Worm (Caenorhabditis elegans): ENCODE measurements around the gene picd-1.
A peak's percentile ranks its signal among the peaks of the same experiment; 100 is the strongest.

Gene picd-1

DNA sequence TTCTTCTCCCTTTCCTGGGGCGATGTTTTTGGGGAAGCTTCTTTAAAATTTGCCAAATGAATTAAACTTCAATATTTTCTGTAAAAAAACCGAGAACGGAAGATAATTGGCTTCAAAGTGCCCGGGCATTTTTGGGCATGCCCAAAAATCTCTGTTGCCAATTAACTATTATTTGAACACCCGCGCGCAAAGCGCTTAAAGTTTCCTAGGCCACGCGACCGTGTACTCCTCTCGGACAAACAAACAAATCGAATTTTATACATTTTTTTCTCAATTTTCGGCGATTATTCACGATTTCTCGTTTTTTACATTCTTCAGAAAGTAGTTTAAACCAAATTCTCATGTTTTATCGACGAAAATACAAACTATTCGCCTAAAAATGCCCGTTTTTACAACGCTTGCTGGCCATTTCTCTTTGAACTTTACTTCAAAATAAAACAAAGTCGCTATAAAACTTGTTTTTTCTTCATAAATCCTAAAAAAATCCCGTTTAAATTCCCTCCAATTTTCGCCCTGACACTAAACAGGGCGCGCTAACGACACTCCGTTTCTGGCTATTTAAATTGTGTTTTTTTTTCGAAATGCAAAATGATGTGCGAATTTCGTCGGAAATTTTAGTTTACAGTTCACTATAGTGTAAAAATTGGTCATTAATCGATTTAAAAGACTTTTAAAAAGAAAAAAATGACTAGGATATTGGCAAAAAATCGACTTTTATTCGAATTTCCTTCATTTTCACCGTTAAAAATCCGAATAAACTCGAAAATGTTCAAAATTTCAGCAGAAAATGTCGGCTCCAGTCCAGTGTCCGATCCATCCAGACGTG lies 51.6 kb downstream of the picd-1 start, which contains the start of gene ttb-1:
Gene ttb-1 (plus strand): TSS at position 776 of the 826 bp plus-strand sequence.
- no peak for TF ChIP-seq nfya-1 (tag; optimal IDR thresholded peaks at IDR 0.05; ENCODE audit: borderline replicate concordance, insufficient read depth)
- TF ChIP-seq madf-6 (GFP tag; IDR thresholded peaks at IDR 0.05) = peak; percentile 57; the same call in 1 of the 2 replicates
- TF ChIP-seq hlh-26 (GFP tag; conservative IDR thresholded peaks at IDR 0.05) = no peak
- no peak for TF ChIP-seq F49E8.2 (tag; optimal IDR thresholded peaks at IDR 0.05; ENCODE audit: insufficient read depth)
- TF ChIP-seq dpl-1 (GFP tag; optimal IDR thresholded peaks at IDR 0.05) = peak; percentile 21
- no peak for TF ChIP-seq die-1 (tag; optimal IDR thresholded peaks at IDR 0.05)
- no peak for TF ChIP-seq athp-1 (tag; optimal IDR thresholded peaks at IDR 0.05)
- TF ChIP-seq efl-1 (GFP tag; optimal IDR thresholded peaks at IDR 0.05) = peak; percentile 68
- no peak for TF ChIP-seq Y95B8A.8 (GFP tag; IDR thresholded peaks at IDR 0.05)
- TF ChIP-seq ztf-18 (tag; optimal IDR thresholded peaks at IDR 0.05) = no peak
- 0 out of 2 replicates have a peak, but pooled peaks have one; percentile 11 for TF ChIP-seq dox-1 (GFP tag; IDR thresholded peaks at IDR 0.05)
- no peak for TF ChIP-seq nfya-2 (GFP tag; IDR thresholded peaks at IDR 0.05)
- TF ChIP-seq madf-3 (GFP tag; IDR thresholded peaks at IDR 0.05) = no peak
- no peak for TF ChIP-seq mel-28 (tag; optimal IDR thresholded peaks at IDR 0.05; ENCODE audit: borderline replicate concordance)
- no peak for TF ChIP-seq T26A5.8 (tag; optimal IDR thresholded peaks at IDR 0.05)
- no peak for TF ChIP-seq tbp1 (GFP tag; optimal IDR thresholded peaks at IDR 0.05)
- TF ChIP-seq lin-35 (GFP tag; optimal IDR thresholded peaks at IDR 0.05) = peak in 1 of 3 experiments; percentile 46
- TF ChIP-seq dpff-1 (tag; optimal IDR thresholded peaks at IDR 0.05) = no peak
- TF ChIP-seq ztf-25 (GFP tag; IDR thresholded peaks at IDR 0.05) = no peak
- no peak for TF ChIP-seq F37B4.10 (GFP tag; IDR thresholded peaks at IDR 0.05)
- TF ChIP-seq F10E7.11 (tag; optimal IDR thresholded peaks at IDR 0.05) = no peak
- TF ChIP-seq mes-4 (tag; optimal IDR thresholded peaks at IDR 0.05) = no peak
- TF ChIP-seq lsy-27 (tag; optimal IDR thresholded peaks at IDR 0.05; ENCODE audit: borderline replicate concordance, insufficient read depth) = no peak
- TF ChIP-seq ZK185.1 (tag; optimal IDR thresholded peaks at IDR 0.05; ENCODE audit: poor library complexity, severe bottlenecking) = no peak
- 0 out of 2 replicates have a peak, but pooled peaks have one; percentile 32 for TF ChIP-seq mcd-1 (GFP tag; IDR thresholded peaks at IDR 0.05)
- TF ChIP-seq lin-54 (GFP tag; optimal IDR thresholded peaks at IDR 0.05) = peak; percentile 66
- TF ChIP-seq cebp-2 (GFP tag; IDR thresholded peaks at IDR 0.05) = no peak
- TF ChIP-seq repo-1 (tag; optimal IDR thresholded peaks at IDR 0.05) = no peak
- no peak for TF ChIP-seq K11D2.4 (GFP tag; IDR thresholded peaks at IDR 0.05)
- TF ChIP-seq egl-18 (GFP tag; IDR thresholded peaks at IDR 0.05) = no peak
- TF ChIP-seq madf-10 (tag; optimal IDR thresholded peaks at IDR 0.05) = no peak
- peak; percentile 91 for TF ChIP-seq attf-3 (GFP tag; conservative IDR thresholded peaks at IDR 0.05)
- no peak for TF ChIP-seq ceh-79 (tag; optimal IDR thresholded peaks at IDR 0.05)
- TF ChIP-seq T07F8.4 (tag; optimal IDR thresholded peaks at IDR 0.05) = no peak
- TF ChIP-seq gei-17 (GFP tag; optimal IDR thresholded peaks at IDR 0.05) = no peak
- no peak for TF ChIP-seq ztf-22 (GFP tag; optimal IDR thresholded peaks at IDR 0.05)
- no peak for TF ChIP-seq bed-1 (GFP tag; IDR thresholded peaks at IDR 0.05)
- TF ChIP-seq ztf-3 (GFP tag; optimal IDR thresholded peaks at IDR 0.05) = no peak
- no peak for TF ChIP-seq nhr-179 (tag; optimal IDR thresholded peaks at IDR 0.05)
- TF ChIP-seq D2030.7 (GFP tag; IDR thresholded peaks at IDR 0.05) = peak; percentile 74
